Fruit fly (Drosophila melanogaster): ENCODE measurements around the gene CG4849.

Gene CG4849

dm6 chr3R:27925000-27925970, 37.9 kb upstream of the CG4849 start, which contains the start of gene mino (continued):
- TF ChIP-seq CG31388 (GFP tag; optimal IDR thresholded peaks at IDR 0.05) (no peak), CG8089 (GFP tag; optimal IDR thresholded peaks at IDR 0.05) (no peak), CG16863 (GFP tag; optimal IDR thresholded peaks at IDR 0.05) (no peak), Blimp-1 (GFP tag; optimal IDR thresholded peaks at IDR 0.05) (no peak), CG11504 (tag; optimal IDR thresholded peaks at IDR 0.05) (no peak), HLH4C (GFP tag; IDR thresholded peaks at IDR 0.05; ENCODE audit: partially characterized antibody) (no peak), toy (GFP tag; IDR thresholded peaks at IDR 0.05) (no peak), CG12155 (GFP tag; optimal IDR thresholded peaks at IDR 0.05) (no peak), CG8388 (GFP tag; optimal IDR thresholded peaks at IDR 0.05) (no peak), CG2678 (tag; optimal IDR thresholded peaks at IDR 0.05) (peak; percentile 28), disco-r (GFP tag; optimal IDR thresholded peaks at IDR 0.05) (no peak), Bteb2 (GFP tag; optimal IDR thresholded peaks at IDR 0.05) (no peak), B-H2 (GFP tag; optimal IDR thresholded peaks at IDR 0.05) (no peak), rib (GFP tag; IDR thresholded peaks at IDR 0.05) (peak; percentile 33; the same call in 1 of the 2 replicates), az2 (GFP tag; optimal IDR thresholded peaks at IDR 0.05) (no peak), da (GFP tag; optimal IDR thresholded peaks at IDR 0.05) (no peak), Dek (tag; optimal IDR thresholded peaks at IDR 0.05) (no peak), trem (tag; optimal IDR thresholded peaks at IDR 0.05) (no peak), CG17361 (GFP tag; IDR thresholded peaks at IDR 0.05) (no peak), mirr (GFP tag; optimal IDR thresholded peaks at IDR 0.05) (peak; percentile 15), CG10274 (GFP tag; optimal IDR thresholded peaks at IDR 0.05) (no peak), sd (tag; optimal IDR thresholded peaks at IDR 0.05) (no peak), sna (GFP tag; IDR thresholded peaks at IDR 0.05; ENCODE audit: partially characterized antibody) (no peak), CG8924 (tag; optimal IDR thresholded peaks at IDR 0.05) (no peak), psq (GFP tag; optimal IDR thresholded peaks at IDR 0.05) (no peak), CG2889 (GFP tag; IDR thresholded peaks at IDR 0.05) (no peak), CG4424 (GFP tag; optimal IDR thresholded peaks at IDR 0.05) (no peak), wdn (GFP tag; IDR thresholded peaks at IDR 0.05) (no peak), ara (GFP tag; IDR thresholded peaks at IDR 0.05) (no peak), Scr (GFP tag; IDR thresholded peaks at IDR 0.05; ENCODE audit: partially characterized antibody) (no peak), sc (optimal IDR thresholded peaks at IDR 0.05) (no peak), sc (GFP tag; optimal IDR thresholded peaks at IDR 0.05) (no peak), zen (tag; optimal IDR thresholded peaks at IDR 0.05) (peak; percentile 44), CG16779 (GFP tag; IDR thresholded peaks at IDR 0.05) (no peak), CG9797 (GFP tag; optimal IDR thresholded peaks at IDR 0.05) (no peak), ind (GFP tag; optimal IDR thresholded peaks at IDR 0.05) (no peak), Dip3 (GFP tag; optimal IDR thresholded peaks at IDR 0.05) (no peak), crc (GFP tag; optimal IDR thresholded peaks at IDR 0.05) (no peak), CG2202 (tag; optimal IDR thresholded peaks at IDR 0.05) (no peak), CG13624 (GFP tag; optimal IDR thresholded peaks at IDR 0.05) (peak; percentile 57), MBD-R2 (GFP tag; IDR thresholded peaks at IDR 0.05) (no peak), fru (optimal IDR thresholded peaks at IDR 0.05) (no peak), CG11398 (GFP tag; optimal IDR thresholded peaks at IDR 0.05) (no peak), CG15269 (tag; optimal IDR thresholded peaks at IDR 0.05) (no peak), gt (GFP tag; IDR thresholded peaks at IDR 0.05) (no peak), vvl (GFP tag; IDR thresholded peaks at IDR 0.05) (no peak), CG3065 (GFP tag; optimal IDR thresholded peaks at IDR 0.05) (no peak), HHEX (GFP tag; optimal IDR thresholded peaks at IDR 0.05) (peak; percentile 16), cwo (GFP tag; optimal IDR thresholded peaks at IDR 0.05) (peak; percentile 20), nau (GFP tag; optimal IDR thresholded peaks at IDR 0.05) (no peak)
